Fruit fly (Drosophila melanogaster): ENCODE measurements around the gene CG17593.

CG17593 gene

dm6 chr2L:3475168-3475567 lies 39.5 kb upstream of the CG17593 start (continued):
- TF ChIP-seq CG9139 (GFP tag; optimal IDR thresholded peaks at IDR 0.05) (no peak), Ets96B (tag; optimal IDR thresholded peaks at IDR 0.05) (peak; percentile 21), Sox15 (GFP tag; optimal IDR thresholded peaks at IDR 0.05) (no peak), Sox102F (GFP tag; optimal IDR thresholded peaks at IDR 0.05) (no peak), CG15336 (GFP tag; IDR thresholded peaks at IDR 0.05) (no peak), Lpt (GFP tag; optimal IDR thresholded peaks at IDR 0.05) (no peak), Smox (GFP tag; optimal IDR thresholded peaks at IDR 0.05) (no peak)

dm6 chr2L:3475948-3476347 lies 38.7 kb upstream of the CG17593 start:
- TF ChIP-seq eg (GFP tag; IDR thresholded peaks at IDR 0.05) (no peak), net (GFP tag; optimal IDR thresholded peaks at IDR 0.05) (no peak), Met (GFP tag; optimal IDR thresholded peaks at IDR 0.05) (no peak), fkh (GFP tag; optimal IDR thresholded peaks at IDR 0.05) (peak; percentile 49), CG6276 (GFP tag; optimal IDR thresholded peaks at IDR 0.05) (no peak), fd85E (GFP tag; optimal IDR thresholded peaks at IDR 0.05) (no peak), CG8632 (GFP tag; optimal IDR thresholded peaks at IDR 0.05) (no peak), CG11294 (GFP tag; IDR thresholded peaks at IDR 0.05) (no peak; the same call in 1 of the 2 replicates), CG8119 (GFP tag; IDR thresholded peaks at IDR 0.05) (no peak), Eip78C (GFP tag) (peak; percentile 68), CG15336 (GFP tag; IDR thresholded peaks at IDR 0.05) (0 out of 2 replicates have a peak, but pooled peaks have one; percentile 26), CG6808 (GFP tag; optimal IDR thresholded peaks at IDR 0.05) (no peak), acj6 (GFP tag; optimal IDR thresholded peaks at IDR 0.05) (no peak)

- no peak for TF ChIP-seq CG11294 (GFP tag; IDR thresholded peaks at IDR 0.05)
- peak; percentile 27 for TF ChIP-seq Eip78C (GFP tag)
- peak; percentile 70 for TF ChIP-seq Blimp-1 (GFP tag; optimal IDR thresholded peaks at IDR 0.05)
Measured at dm6 chr2L:3476399-3477056, 38.1 kb upstream of the CG17593 start.

- TF ChIP-seq CG6854 (GFP tag; optimal IDR thresholded peaks at IDR 0.05): no peak
- TF ChIP-seq CG10631 (GFP tag; optimal IDR thresholded peaks at IDR 0.05): peak; percentile 3
- peak; percentile 4 for TF ChIP-seq topi (GFP tag; optimal IDR thresholded peaks at IDR 0.05)
- no peak for TF ChIP-seq Eip93F (GFP tag; optimal IDR thresholded peaks at IDR 0.05)
- TF ChIP-seq CG6792 (GFP tag; optimal IDR thresholded peaks at IDR 0.05): no peak
- peak; percentile 54 for TF ChIP-seq net (GFP tag; optimal IDR thresholded peaks at IDR 0.05)
- peak; percentile 18 for TF ChIP-seq CG3919 (GFP tag; optimal IDR thresholded peaks at IDR 0.05)
- peak; percentile 40 for TF ChIP-seq OdsH (GFP tag; optimal IDR thresholded peaks at IDR 0.05)
- peak; percentile 1 for TF ChIP-seq achi (GFP tag; optimal IDR thresholded peaks at IDR 0.05)
- TF ChIP-seq CG11762 (GFP tag; optimal IDR thresholded peaks at IDR 0.05; ENCODE audit: insufficient read depth): no peak
- peak; percentile 6 for TF ChIP-seq lz (GFP tag; optimal IDR thresholded peaks at IDR 0.05)
- peak; percentile 29 for TF ChIP-seq CG4318 (GFP tag; optimal IDR thresholded peaks at IDR 0.05)
- TF ChIP-seq Hr4 (GFP tag; optimal IDR thresholded peaks at IDR 0.05): peak; percentile 61
- TF ChIP-seq Gug (GFP tag; IDR thresholded peaks at IDR 0.05): no peak
- TF ChIP-seq CG31627 (GFP tag; optimal IDR thresholded peaks at IDR 0.05): no peak
- TF ChIP-seq CG6163 (GFP tag; IDR thresholded peaks at IDR 0.05): no peak
- TF ChIP-seq CG6276 (GFP tag; optimal IDR thresholded peaks at IDR 0.05): peak; percentile 8
- no peak for TF ChIP-seq acj6 (GFP tag; optimal IDR thresholded peaks at IDR 0.05)
- peak; percentile 41 for TF ChIP-seq fkh (GFP tag; optimal IDR thresholded peaks at IDR 0.05)
- no peak for TF ChIP-seq Lpt (GFP tag; optimal IDR thresholded peaks at IDR 0.05)
- TF ChIP-seq Sox15 (GFP tag; optimal IDR thresholded peaks at IDR 0.05): no peak
- no peak for TF ChIP-seq CG16779 (tag; optimal IDR thresholded peaks at IDR 0.05)
- no peak for TF ChIP-seq vri (GFP tag; optimal IDR thresholded peaks at IDR 0.05)
- peak; percentile 41; the same call in 1 of the 3 replicates for TF ChIP-seq CG8119 (GFP tag; IDR thresholded peaks at IDR 0.05)
- no peak for TF ChIP-seq CG9139 (GFP tag; optimal IDR thresholded peaks at IDR 0.05)
- TF ChIP-seq fd59A (GFP tag; optimal IDR thresholded peaks at IDR 0.05): no peak
- TF ChIP-seq CG8632 (GFP tag; optimal IDR thresholded peaks at IDR 0.05): no peak
- no peak for TF ChIP-seq Sox102F (GFP tag; optimal IDR thresholded peaks at IDR 0.05)
- TF ChIP-seq CG7368 (GFP tag; optimal IDR thresholded peaks at IDR 0.05): no peak
- no peak for TF ChIP-seq Eip75B (GFP tag; optimal IDR thresholded peaks at IDR 0.05)
- TF ChIP-seq Sox14 (GFP tag; optimal IDR thresholded peaks at IDR 0.05): peak; percentile 25
- no peak for TF ChIP-seq salr (GFP tag; optimal IDR thresholded peaks at IDR 0.05)
- TF ChIP-seq pdm3 (GFP tag; optimal IDR thresholded peaks at IDR 0.05): peak; percentile 14
- TF ChIP-seq Blimp-1 (GFP tag; optimal IDR thresholded peaks at IDR 0.05): no peak
Measured at dm6 chr2L:3477057-3477755, 37.5 kb upstream of the CG17593 start.

All from whole organism, prepupa.